Fruit fly (Drosophila melanogaster) whole organism, embryonic: ENCODE data around the gene mRpL15.

ENCODE experiments used
- Ada2b ChIP-seq: fragments of 200-800 bp; sonication (Bioruptor generic); IDR thresholded peaks from 2 replicates; pipeline ENCODE4 v1.3.6; 2022; ENCODE audit warnings: missing biosample characterization, missing genetic modification characterization
- Atf-2 ChIP-seq: fragments of 200-800 bp; sonication (Bioruptor generic); optimal IDR thresholded peaks from 2 replicates; lab custom pipeline; 2016; ENCODE audit warnings: missing biosample characterization, missing genetic modification characterization
- CG10959 ChIP-seq: fragments of 200-800 bp; sonication (Bioruptor generic); IDR thresholded peaks from 2 replicates; pipeline ENCODE4 v1.3.6; 2022; ENCODE audit warnings: missing biosample characterization, missing genetic modification characterization
- CG11504 ChIP-seq: fragments of 200-800 bp; sonication (Bioruptor generic); optimal IDR thresholded peaks from 3 replicates; lab custom pipeline; 2019; ENCODE audit warnings: missing biosample characterization, mild to moderate bottlenecking, missing genetic modification characterization, moderate library complexity
- CG11723 ChIP-seq: fragments of 200-800 bp; sonication (Bioruptor generic); optimal IDR thresholded peaks from 2 replicates; lab custom pipeline; 2017; ENCODE audit warnings: missing biosample characterization, mild to moderate bottlenecking, missing genetic modification characterization
- CG14441 ChIP-seq: fragments of 200-800 bp; sonication (Bioruptor generic); IDR thresholded peaks from 2 replicates; pipeline ENCODE4 v1.3.6; 2022; ENCODE audit warnings: missing biosample characterization, missing genetic modification characterization
- CG14860 ChIP-seq: fragments of 200-800 bp; sonication (Bioruptor generic); IDR thresholded peaks from 3 replicates; pipeline ENCODE4 v1.3.6; 2022; ENCODE audit warnings: missing biosample characterization, missing genetic modification characterization; ENCODE audit not compliant: partially characterized antibody
- CG14965 ChIP-seq: fragments of 200-800 bp; sonication (Bioruptor generic); optimal IDR thresholded peaks from 2 replicates; lab custom pipeline; 2016; ENCODE audit warnings: missing biosample characterization, missing genetic modification characterization, borderline replicate concordance
- CG17186 ChIP-seq: fragments of 200-800 bp; sonication (Bioruptor generic); optimal IDR thresholded peaks from 3 replicates; lab custom pipeline; 2017; ENCODE audit warnings: missing biosample characterization, missing genetic modification reagents, missing genetic modification characterization
- CG32767 ChIP-seq: fragments of 200-800 bp; sonication (Bioruptor generic); IDR thresholded peaks from 2 replicates; pipeline ENCODE4 v1.3.6; 2022; ENCODE audit warnings: missing biosample characterization, missing genetic modification characterization
- CG3407 ChIP-seq: fragments of 200-800 bp; sonication (Bioruptor generic); optimal IDR thresholded peaks from 2 replicates; lab custom pipeline; 2018; ENCODE audit warnings: missing biosample characterization, mild to moderate bottlenecking, missing genetic modification characterization
- CG34224 ChIP-seq: fragments of 200-800 bp; sonication (Bioruptor generic); IDR thresholded peaks from 3 replicates; pipeline ENCODE4 v1.3.6; 2022; ENCODE audit warnings: missing biosample characterization, missing genetic modification characterization; ENCODE audit not compliant: partially characterized antibody
- CG4617 ChIP-seq: fragments of 200-800 bp; sonication (Bioruptor generic); optimal IDR thresholded peaks from 3 replicates; lab custom pipeline; 2016; ENCODE audit warnings: missing biosample characterization, missing genetic modification characterization, borderline replicate concordance
- CG5953 ChIP-seq: fragments of 200-800 bp; sonication (Bioruptor generic); IDR thresholded peaks from 2 replicates; pipeline ENCODE4 v1.3.6; 2022; ENCODE audit warnings: missing biosample characterization, missing genetic modification characterization
- CG6791 ChIP-seq: fragments of 200-800 bp; sonication (Bioruptor generic); IDR thresholded peaks from 3 replicates; pipeline ENCODE4 v1.3.6; 2022; ENCODE audit warnings: missing biosample characterization, missing genetic modification characterization; ENCODE audit not compliant: partially characterized antibody
- CrebB ChIP-seq: fragments of 200-800 bp; sonication (Bioruptor generic); optimal IDR thresholded peaks from 3 replicates; lab custom pipeline; 2018; ENCODE audit warnings: missing biosample characterization, mild to moderate bottlenecking, missing genetic modification characterization
- Fer2 ChIP-seq: fragments of 200-800 bp; sonication (Bioruptor generic); optimal IDR thresholded peaks from 2 replicates; lab custom pipeline; 2018; ENCODE audit warnings: missing biosample characterization, mild to moderate bottlenecking, missing genetic modification characterization, moderate library complexity
- HHEX ChIP-seq: fragments of 200-800 bp; sonication (Bioruptor generic); optimal IDR thresholded peaks from 3 replicates; lab custom pipeline; 2017; ENCODE audit warnings: missing biosample characterization, mild to moderate bottlenecking, missing genetic modification characterization, missing genetic modification reagents
- HLH54F ChIP-seq: fragments of 200-800 bp; sonication (Bioruptor generic); optimal IDR thresholded peaks from 3 replicates; lab custom pipeline; 2016; ENCODE audit warnings: missing biosample characterization, missing genetic modification characterization
- Hand ChIP-seq: fragments of 200-800 bp; sonication (Bioruptor generic); optimal IDR thresholded peaks from 2 replicates; lab custom pipeline; 2017; ENCODE audit warnings: mild to moderate bottlenecking, missing biosample characterization, missing genetic modification reagents, missing genetic modification characterization
- Hr3 ChIP-seq: fragments of 200-800 bp; sonication (Bioruptor generic); optimal IDR thresholded peaks from 3 replicates; lab custom pipeline; 2016; ENCODE audit warnings: missing biosample characterization, missing genetic modification characterization
- Hr51 ChIP-seq, 2 experiments: fragments of 200-800 bp; sonication (Bioruptor generic); optimal IDR thresholded peaks; 2 replicates in 1 of 2; 3 replicates in 1 of 2; lab custom pipeline; 2016 to 2018; ENCODE audit warnings: missing biosample characterization in 2 of 2, missing genetic modification characterization in 2 of 2, mild to moderate bottlenecking in 1 of 2, moderate library complexity in 1 of 2
- Hr78 ChIP-seq, 2 experiments: fragments of 200-800 bp in 1 of 2; fragments of >200 bp in 1 of 2; sonication (Bioruptor generic) in 1 of 2; optimal IDR thresholded peaks; 2 replicates each; lab custom pipeline; 2017 to 2019; ENCODE audit warnings: missing biosample characterization in 2 of 2, missing genetic modification characterization in 2 of 2, mild to moderate bottlenecking in 1 of 2, moderate library complexity in 1 of 2
- Lhr ChIP-seq: fragments of 200-800 bp; sonication (Bioruptor generic); optimal IDR thresholded peaks from 3 replicates; lab custom pipeline; 2017; ENCODE audit warnings: mild to moderate bottlenecking, missing biosample characterization, missing genetic modification reagents, missing genetic modification characterization
- Lim3 ChIP-seq: fragments of 200-800 bp; sonication (Bioruptor generic); IDR thresholded peaks from 2 replicates; pipeline ENCODE4 v1.3.6; 2022; ENCODE audit warnings: missing biosample characterization, missing genetic modification characterization
- Max ChIP-seq: fragments of 200-800 bp; sonication (Bioruptor generic); optimal IDR thresholded peaks from 2 replicates; lab custom pipeline; 2016; ENCODE audit warnings: missing biosample characterization, mild to moderate bottlenecking, missing genetic modification characterization
- Mes4 ChIP-seq: fragments of 200-800 bp; sonication (Bioruptor generic); optimal IDR thresholded peaks from 2 replicates; lab custom pipeline; 2016; ENCODE audit warnings: missing biosample characterization, missing genetic modification characterization
- Neu2 ChIP-seq: fragments of 200-800 bp; sonication (Bioruptor generic); optimal IDR thresholded peaks from 3 replicates; lab custom pipeline; 2016; ENCODE audit warnings: missing biosample characterization, missing genetic modification characterization, borderline replicate concordance
- Oli ChIP-seq: fragments of 200-800 bp; sonication (Bioruptor generic); optimal IDR thresholded peaks from 2 replicates; lab custom pipeline; 2018; ENCODE audit warnings: missing biosample characterization, mild to moderate bottlenecking, missing genetic modification characterization, moderate library complexity
- Pdp1 ChIP-seq, 2 experiments: fragments of 200-800 bp; sonication (Bioruptor generic); optimal IDR thresholded peaks; 3 replicates each; lab custom pipeline; 2016; ENCODE audit warnings: missing biosample characterization in 2 of 2, missing genetic modification characterization in 2 of 2, mild to moderate bottlenecking in 1 of 2, moderate library complexity in 1 of 2
- TFAM ChIP-seq: fragments of 200-800 bp; sonication (Bioruptor generic); optimal IDR thresholded peaks from 2 replicates; lab custom pipeline; 2017; ENCODE audit warnings: missing biosample characterization, missing genetic modification characterization, inconsistent platforms
- ab ChIP-seq: fragments of 200-800 bp; sonication (Bioruptor generic); optimal IDR thresholded peaks from 2 replicates; lab custom pipeline; 2016; ENCODE audit warnings: missing biosample characterization, missing genetic modification characterization
- az2 ChIP-seq: fragments of 200-800 bp; sonication (Bioruptor generic); optimal IDR thresholded peaks from 3 replicates; lab custom pipeline; 2016; ENCODE audit warnings: missing biosample characterization, missing genetic modification characterization
- bcd ChIP-seq: fragments of 200-800 bp; sonication (Bioruptor generic); optimal IDR thresholded peaks from 2 replicates; lab custom pipeline; 2017; ENCODE audit warnings: missing biosample characterization, mild to moderate bottlenecking, missing genetic modification characterization
- bigmax ChIP-seq: fragments of 200-800 bp; sonication (Bioruptor generic); optimal IDR thresholded peaks from 2 replicates; lab custom pipeline; 2018; ENCODE audit warnings: missing biosample characterization, mild to moderate bottlenecking, missing genetic modification characterization
- bowl ChIP-seq: fragments of 200-800 bp; sonication (Bioruptor generic); IDR thresholded peaks from 2 replicates; pipeline ENCODE4 v1.3.6; 2022; ENCODE audit warnings: missing biosample characterization, missing genetic modification characterization
- br ChIP-seq: fragments of >200 bp; optimal IDR thresholded peaks from 2 replicates; lab custom pipeline; 2017
- caup ChIP-seq: fragments of 200-800 bp; sonication (Bioruptor generic); optimal IDR thresholded peaks from 3 replicates; lab custom pipeline; 2017; ENCODE audit warnings: missing biosample characterization, mild to moderate bottlenecking, missing genetic modification characterization, moderate library complexity; ENCODE audit not compliant: severe bottlenecking
- dmrt11E ChIP-seq: fragments of 200-800 bp; sonication (Bioruptor generic); optimal IDR thresholded peaks from 3 replicates; lab custom pipeline; 2018; ENCODE audit warnings: missing biosample characterization, mild to moderate bottlenecking, missing genetic modification characterization, moderate library complexity
- fd3F ChIP-seq: fragments of 200-800 bp; sonication (Bioruptor generic); optimal IDR thresholded peaks from 2 replicates; lab custom pipeline; 2018; ENCODE audit warnings: missing biosample characterization, mild to moderate bottlenecking, missing genetic modification characterization, moderate library complexity
- fd96Cb ChIP-seq: fragments of 200-800 bp; sonication (Bioruptor generic); optimal IDR thresholded peaks from 2 replicates; lab custom pipeline; 2018; ENCODE audit warnings: missing biosample characterization, mild to moderate bottlenecking, missing genetic modification characterization, moderate library complexity
- gcm2 ChIP-seq: fragments of 200-800 bp; sonication (Bioruptor generic); optimal IDR thresholded peaks from 2 replicates; lab custom pipeline; 2016; ENCODE audit warnings: missing biosample characterization, missing genetic modification characterization
- gfzf ChIP-seq: fragments of 200-800 bp; sonication (Bioruptor generic); optimal IDR thresholded peaks from 2 replicates; lab custom pipeline; 2016; ENCODE audit warnings: missing biosample characterization, mild to moderate bottlenecking, missing genetic modification characterization, moderate library complexity
- gt ChIP-seq: fragments of 200-800 bp; sonication (Bioruptor generic); IDR thresholded peaks from 2 replicates; pipeline ENCODE4 v1.3.6; 2022; ENCODE audit warnings: missing biosample characterization, missing genetic modification characterization
- her ChIP-seq: fragments of 200-800 bp; sonication (Bioruptor generic); optimal IDR thresholded peaks from 2 replicates; lab custom pipeline; 2016; ENCODE audit warnings: missing biosample characterization, missing genetic modification characterization
- hth ChIP-seq: fragments of >200 bp; optimal IDR thresholded peaks from 2 replicates; lab custom pipeline; 2017; ENCODE audit warnings: inconsistent platforms
- lola ChIP-seq, 3 experiments: fragments of >200 bp in 2 of 3; fragments of 200-800 bp in 1 of 3; sonication (Bioruptor generic) in 1 of 3; optimal IDR thresholded peaks; 2 replicates each; lab custom pipeline; 2017 to 2019; ENCODE audit warnings: missing biosample characterization in 3 of 3, missing genetic modification characterization in 3 of 3, mild to moderate bottlenecking in 1 of 3, moderate library complexity in 1 of 3
- p53 ChIP-seq: fragments of 200-800 bp; sonication (Bioruptor generic); optimal IDR thresholded peaks from 2 replicates; lab custom pipeline; 2016; ENCODE audit warnings: missing biosample characterization, missing genetic modification characterization
- scrt ChIP-seq: fragments of 200-800 bp; sonication (Bioruptor generic); optimal IDR thresholded peaks from 2 replicates; lab custom pipeline; 2018; ENCODE audit warnings: missing biosample characterization, mild to moderate bottlenecking, missing genetic modification characterization, moderate library complexity
- wor ChIP-seq: fragments of 200-800 bp; sonication (Bioruptor generic); IDR thresholded peaks from 2 replicates; pipeline ENCODE4 v1.3.6; 2022; ENCODE audit warnings: missing biosample characterization, missing genetic modification characterization

The mRpL15 gene

DNA sequence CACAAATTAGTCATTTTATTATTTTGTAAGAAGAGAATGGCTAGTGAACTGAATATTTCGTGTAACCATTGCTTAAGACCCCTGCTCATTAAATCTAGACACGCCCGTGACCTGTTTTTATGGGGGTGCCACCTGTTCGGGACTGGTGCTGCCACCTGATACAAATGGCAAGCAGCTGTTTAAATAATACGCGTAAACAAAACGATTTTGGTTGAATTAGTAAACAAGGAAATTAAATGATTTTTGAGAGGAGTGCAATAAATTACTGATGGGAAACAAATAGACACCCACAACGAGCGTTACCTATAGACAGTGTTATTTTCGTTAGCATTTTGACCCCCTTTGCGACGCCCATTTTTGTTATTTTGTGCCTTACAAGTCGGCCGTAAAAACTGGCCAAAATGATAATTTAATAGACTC lies 38.8 kb upstream of the mRpL15 start (continued):
- no peak for TF ChIP-seq CG10959 (GFP tag; lab: Robert Waterston, UW)
- TF ChIP-seq lola (GFP tag; optimal IDR thresholded peaks at IDR 0.05; lab: Kevin White, UChicago) = peak in 1 of 3 experiments; percentile 69
- peak; percentile 64 for TF ChIP-seq p53 (GFP tag; lab: Kevin White, UChicago)
- TF ChIP-seq CG11723 = peak; percentile 72
- TF ChIP-seq gt = no peak
- TF ChIP-seq CG32767 (GFP tag; lab: Robert Waterston, UW) = no peak
- no peak for TF ChIP-seq bigmax (GFP tag; lab: Kevin White, UChicago)
- TF ChIP-seq Hr78 (GFP tag; optimal IDR thresholded peaks at IDR 0.05; lab: Kevin White, UChicago) = peak in 1 of 2 experiments; percentile 69
- TF ChIP-seq hth (lab: Kevin White, UChicago) = no peak
- TF ChIP-seq Mes4 (GFP tag; lab: Kevin White, UChicago) = peak; percentile 67
- peak; percentile 78 for TF ChIP-seq CrebB (tag; lab: Kevin White, UChicago)
- TF ChIP-seq wor = no peak
- peak; percentile 38 for TF ChIP-seq Lhr (GFP tag; lab: Kevin White, UChicago)
- no peak for TF ChIP-seq CG14441 (GFP tag; lab: Robert Waterston, UW)
- TF ChIP-seq Oli (tag; lab: Kevin White, UChicago) = peak; percentile 66
- peak in 1 of 2 experiments; percentile 88 for TF ChIP-seq Pdp1 (GFP tag; optimal IDR thresholded peaks at IDR 0.05; lab: Kevin White, UChicago)
- TF ChIP-seq caup (GFP tag; lab: Kevin White, UChicago) = peak; percentile 93
- peak; percentile 82 for TF ChIP-seq fd96Cb
- TF ChIP-seq CG4617 (GFP tag; lab: Kevin White, UChicago) = peak; percentile 91
- TF ChIP-seq Ada2b = no peak
- TF ChIP-seq scrt (GFP tag; lab: Kevin White, UChicago) = peak; percentile 76
- peak; percentile 76 for TF ChIP-seq Hand (GFP tag; lab: Kevin White, UChicago)
- peak; percentile 19 for TF ChIP-seq gfzf (GFP tag; lab: Kevin White, UChicago)
- peak; percentile 74 for TF ChIP-seq Atf-2 (GFP tag; lab: Kevin White, UChicago)
- TF ChIP-seq Fer2 = peak; percentile 77
- TF ChIP-seq Lim3 = no peak
- TF ChIP-seq TFAM (GFP tag; lab: Kevin White, UChicago) = peak; percentile 19
- TF ChIP-seq dmrt11E (tag; lab: Kevin White, UChicago) = peak; percentile 52
- TF ChIP-seq HLH54F = peak; percentile 94
- no peak for TF ChIP-seq bowl
- no peak for TF ChIP-seq CG14860 (GFP tag; lab: Robert Waterston, UW)
- TF ChIP-seq az2 (GFP tag; lab: Kevin White, UChicago) = peak; percentile 90
- peak; percentile 88 for TF ChIP-seq CG11504
- TF ChIP-seq her (GFP tag; lab: Kevin White, UChicago) = peak; percentile 82
- peak; percentile 77 for TF ChIP-seq Max (GFP tag; lab: Kevin White, UChicago)
- TF ChIP-seq CG34224 (GFP tag; lab: Robert Waterston, UW) = no peak
- peak; percentile 68 for TF ChIP-seq CG3407
- no peak for TF ChIP-seq br
- TF ChIP-seq CG6791 (GFP tag; lab: Robert Waterston, UW) = no peak
- peak; percentile 90 for TF ChIP-seq Hr3 (GFP tag; lab: Kevin White, UChicago)
- TF ChIP-seq Neu2 (GFP tag; lab: Kevin White, UChicago) = no peak
- TF ChIP-seq CG17186 = peak; percentile 48
- TF ChIP-seq Hr51 (GFP tag; optimal IDR thresholded peaks at IDR 0.05; lab: Kevin White, UChicago) = peak; percentile 87 to 92
- peak; percentile 53 for TF ChIP-seq ab (GFP tag; lab: Kevin White, UChicago)
- TF ChIP-seq HHEX (GFP tag; lab: Kevin White, UChicago) = peak; percentile 86
- peak; percentile 47 for TF ChIP-seq gcm2 (GFP tag; lab: Kevin White, UChicago)
- TF ChIP-seq fd3F (GFP tag; lab: Kevin White, UChicago) = peak; percentile 78
- no peak for TF ChIP-seq CG14965 (GFP tag; lab: Kevin White, UChicago)
- TF ChIP-seq CG5953 = no peak
- TF ChIP-seq bcd = peak; percentile 89
